Fruit fly (Drosophila melanogaster) whole organism, embryonic: ENCODE measurements around the gene Ccdc58.

Experiments
- BtbVII ChIP-seq: fragments of 200-800 bp; sonication (Bioruptor generic); optimal IDR thresholded peaks from 3 replicates; lab custom pipeline; 2017; ENCODE audit warnings: missing biosample characterization, mild to moderate bottlenecking, missing genetic modification characterization
- CG10543 ChIP-seq: fragments of 200-800 bp; sonication (Bioruptor generic); optimal IDR thresholded peaks from 3 replicates; lab custom pipeline; 2017; ENCODE audit warnings: missing biosample characterization, mild to moderate bottlenecking, missing genetic modification characterization, moderate library complexity
- CG11093 ChIP-seq: fragments of 200-800 bp; sonication (Bioruptor generic); IDR thresholded peaks from 3 replicates; pipeline ENCODE4 v1.3.6; 2022; ENCODE audit warnings: missing biosample characterization, missing genetic modification characterization
- CG11695 ChIP-seq: fragments of 200-800 bp; sonication (Bioruptor generic); IDR thresholded peaks from 3 replicates; pipeline ENCODE4 v1.3.6; 2022; ENCODE audit warnings: missing biosample characterization, missing genetic modification characterization
- CG12236 ChIP-seq: fragments of 200-800 bp; sonication (Bioruptor generic); optimal IDR thresholded peaks from 2 replicates; lab custom pipeline; 2016; ENCODE audit warnings: missing biosample characterization, missing genetic modification characterization
- CG13624 ChIP-seq: fragments of 200-800 bp; sonication (Bioruptor generic); optimal IDR thresholded peaks from 2 replicates; lab custom pipeline; 2016; ENCODE audit warnings: missing biosample characterization, missing genetic modification characterization
- CG14710 ChIP-seq: fragments of 200-800 bp; sonication (Bioruptor generic); optimal IDR thresholded peaks from 3 replicates; lab custom pipeline; 2019; ENCODE audit warnings: missing biosample characterization, mild to moderate bottlenecking, missing genetic modification characterization, moderate library complexity
- CG15479 ChIP-seq: fragments of 200-800 bp; sonication (Bioruptor generic); optimal IDR thresholded peaks from 3 replicates; lab custom pipeline; 2019; ENCODE audit warnings: missing biosample characterization, mild to moderate bottlenecking, missing genetic modification characterization, moderate library complexity
- CG15601 ChIP-seq: fragments of 200-800 bp; sonication (Bioruptor generic); optimal IDR thresholded peaks from 3 replicates; lab custom pipeline; 2019; ENCODE audit warnings: missing biosample characterization, mild to moderate bottlenecking, missing genetic modification characterization, moderate library complexity
- CG16863 ChIP-seq: fragments of 200-800 bp; sonication (Bioruptor generic); optimal IDR thresholded peaks from 3 replicates; lab custom pipeline; 2016; ENCODE audit warnings: missing biosample characterization, missing genetic modification characterization
- CG17912 ChIP-seq: fragments of 200-800 bp; sonication (Bioruptor generic); optimal IDR thresholded peaks from 2 replicates; lab custom pipeline; 2018; ENCODE audit warnings: missing biosample characterization, mild to moderate bottlenecking, missing genetic modification characterization
- CG32772 ChIP-seq: fragments of 200-800 bp; sonication (Bioruptor generic); IDR thresholded peaks from 2 replicates; pipeline ENCODE4 v1.3.6; 2022; ENCODE audit warnings: missing biosample characterization, missing genetic modification characterization
- CG3847 ChIP-seq: fragments of 200-800 bp; sonication (Bioruptor generic); IDR thresholded peaks from 2 replicates; pipeline ENCODE4 v1.3.6; 2022; ENCODE audit warnings: missing biosample characterization, missing genetic modification characterization
- CG4282 ChIP-seq: fragments of 200-800 bp; sonication (Bioruptor generic); optimal IDR thresholded peaks from 2 replicates; lab custom pipeline; 2016; ENCODE audit warnings: missing biosample characterization, missing genetic modification characterization
- CG7372 ChIP-seq: fragments of 200-800 bp; sonication (Bioruptor generic); IDR thresholded peaks from 2 replicates; pipeline ENCODE4 v1.3.6; 2022; ENCODE audit warnings: missing biosample characterization, missing genetic modification characterization
- CG7786 ChIP-seq: fragments of 200-800 bp; sonication (Bioruptor generic); optimal IDR thresholded peaks from 2 replicates; lab custom pipeline; 2016; ENCODE audit warnings: missing biosample characterization, missing genetic modification characterization
- CG8765 ChIP-seq: fragments of 200-800 bp; sonication (Bioruptor generic); IDR thresholded peaks from 2 replicates; pipeline ENCODE4 v1.3.6; 2022; ENCODE audit warnings: missing biosample characterization, missing genetic modification characterization
- CTCF ChIP-seq: fragments of 200-800 bp; sonication (Bioruptor generic); optimal IDR thresholded peaks from 2 replicates; lab custom pipeline; 2017; ENCODE audit warnings: missing biosample characterization, mild to moderate bottlenecking, missing genetic modification characterization, moderate library complexity
- D ChIP-seq, 2 experiments: fragments of 200-800 bp in 1 of 2; fragments of >200 bp in 1 of 2; sonication (Bioruptor generic) in 1 of 2; optimal IDR thresholded peaks; 2 replicates in 1 of 2; 3 replicates in 1 of 2; lab custom pipeline; 2017; ENCODE audit warnings: mild to moderate bottlenecking in 1 of 2, missing biosample characterization in 1 of 2, missing genetic modification characterization in 1 of 2, missing genetic modification reagents in 1 of 2
- Doc3 ChIP-seq: fragments of 200-800 bp; sonication (Bioruptor generic); IDR thresholded peaks from 3 replicates; pipeline ENCODE4 v1.3.6; 2022; ENCODE audit warnings: missing biosample characterization, missing genetic modification characterization; ENCODE audit not compliant: partially characterized antibody
- NC2α ChIP-seq: fragments of 200-800 bp; sonication (Bioruptor generic); optimal IDR thresholded peaks from 2 replicates; lab custom pipeline; 2016; ENCODE audit warnings: missing biosample characterization, missing genetic modification characterization
- Nf-YA ChIP-seq: fragments of 200-800 bp; sonication (Bioruptor generic); IDR thresholded peaks from 2 replicates; pipeline ENCODE4 v1.3.6; 2022; ENCODE audit warnings: missing biosample characterization, missing genetic modification characterization
- Rfx ChIP-seq: fragments of 200-800 bp; sonication (Bioruptor generic); IDR thresholded peaks from 2 replicates; pipeline ENCODE4 v1.3.6; 2022; ENCODE audit warnings: missing biosample characterization, missing genetic modification characterization
- Scr ChIP-seq: fragments of 200-800 bp; sonication (Bioruptor generic); IDR thresholded peaks from 2 replicates; pipeline ENCODE4 v1.3.6; 2022; ENCODE audit warnings: missing biosample characterization, missing genetic modification characterization; ENCODE audit not compliant: partially characterized antibody
- Usf ChIP-seq: fragments of 200-800 bp; sonication (Bioruptor generic); optimal IDR thresholded peaks from 2 replicates; lab custom pipeline; 2017; ENCODE audit warnings: missing genotype, missing biosample characterization, missing genetic modification characterization
- Xrp1 ChIP-seq: fragments of 200-800 bp; sonication (Bioruptor generic); IDR thresholded peaks from 2 replicates; pipeline ENCODE4 v1.3.6; 2022; ENCODE audit warnings: missing biosample characterization, missing genetic modification characterization
- ac ChIP-seq: fragments of 200-800 bp; sonication (Bioruptor generic); optimal IDR thresholded peaks from 3 replicates; lab custom pipeline; 2017; ENCODE audit warnings: missing biosample characterization, mild to moderate bottlenecking, missing genetic modification characterization
- ato ChIP-seq: fragments of 200-800 bp; sonication (Bioruptor generic); IDR thresholded peaks from 2 replicates; pipeline ENCODE4 v1.3.6; 2022; ENCODE audit warnings: missing biosample characterization, missing genetic modification characterization; ENCODE audit not compliant: partially characterized antibody
- bab2 ChIP-seq: fragments of 200-800 bp; sonication (Bioruptor generic); optimal IDR thresholded peaks from 2 replicates; lab custom pipeline; 2016; ENCODE audit warnings: missing biosample characterization, missing genetic modification characterization
- ci ChIP-seq: fragments of 200-800 bp; sonication (Bioruptor generic); IDR thresholded peaks from 3 replicates; pipeline ENCODE4 v1.3.6; 2022; ENCODE audit warnings: missing biosample characterization, missing genetic modification characterization
- fd3F ChIP-seq: fragments of 200-800 bp; sonication (Bioruptor generic); optimal IDR thresholded peaks from 2 replicates; lab custom pipeline; 2018; ENCODE audit warnings: missing biosample characterization, mild to moderate bottlenecking, missing genetic modification characterization, moderate library complexity
- hb ChIP-seq: fragments of 200-800 bp; sonication (Bioruptor generic); IDR thresholded peaks from 3 replicates; pipeline ENCODE4 v1.3.6; 2022; ENCODE audit warnings: missing biosample characterization, missing genetic modification characterization; ENCODE audit not compliant: partially characterized antibody
- jigr1 ChIP-seq: fragments of 200-800 bp; sonication (Bioruptor generic); IDR thresholded peaks from 3 replicates; pipeline ENCODE4 v1.3.6; 2022; ENCODE audit warnings: missing biosample characterization, missing genetic modification characterization
- knrl ChIP-seq: fragments of 200-800 bp; sonication (Bioruptor generic); IDR thresholded peaks from 3 replicates; pipeline ENCODE4 v1.3.6; 2022; ENCODE audit warnings: missing biosample characterization, missing genetic modification characterization; ENCODE audit not compliant: partially characterized antibody
- lov ChIP-seq, 2 experiments: fragments of 200-800 bp in 1 of 2; fragments of >200 bp in 1 of 2; sonication (Bioruptor generic) in 1 of 2; IDR thresholded peaks in 1 of 2; optimal IDR thresholded peaks in 1 of 2; 2 replicates in 1 of 2; 3 replicates in 1 of 2; pipeline versions ENCODE4 v1.3.6 to Lab custom; 2017 to 2022; ENCODE audit warnings: missing biosample characterization in 1 of 2, missing genetic modification characterization in 1 of 2
- mirr ChIP-seq: fragments of 200-800 bp; sonication (Bioruptor generic); optimal IDR thresholded peaks from 3 replicates; lab custom pipeline; 2018; ENCODE audit warnings: missing biosample characterization, mild to moderate bottlenecking, missing genetic modification characterization
- peb ChIP-seq: fragments of 200-800 bp; sonication (Bioruptor generic); IDR thresholded peaks from 2 replicates; pipeline ENCODE4 v1.3.6; 2022; ENCODE audit warnings: missing biosample characterization, missing genetic modification characterization
- pnt ChIP-seq: fragments of 200-800 bp; sonication (Bioruptor generic); optimal IDR thresholded peaks from 3 replicates; lab custom pipeline; 2016; ENCODE audit warnings: missing biosample characterization, missing genetic modification characterization
- ranshi ChIP-seq: fragments of 200-800 bp; sonication (Bioruptor generic); IDR thresholded peaks from 2 replicates; pipeline ENCODE4 v1.3.6; 2022; ENCODE audit warnings: missing biosample characterization, missing genetic modification characterization
- repo ChIP-seq: fragments of 200-800 bp; sonication (Bioruptor generic); optimal IDR thresholded peaks from 2 replicates; lab custom pipeline; 2016; ENCODE audit warnings: missing biosample characterization, missing genetic modification characterization
- salm ChIP-seq: fragments of 200-800 bp; sonication (Bioruptor generic); optimal IDR thresholded peaks from 2 replicates; lab custom pipeline; 2018; ENCODE audit warnings: missing biosample characterization, mild to moderate bottlenecking, missing genetic modification characterization
- slou ChIP-seq: fragments of 200-800 bp; sonication (Bioruptor generic); optimal IDR thresholded peaks from 3 replicates; lab custom pipeline; 2016; ENCODE audit warnings: missing biosample characterization, missing genetic modification characterization
- slp2 ChIP-seq: fragments of 200-800 bp; sonication (Bioruptor generic); optimal IDR thresholded peaks from 2 replicates; lab custom pipeline; 2016; ENCODE audit warnings: missing biosample characterization, missing genetic modification characterization
- toy ChIP-seq: fragments of 200-800 bp; sonication (Bioruptor generic); IDR thresholded peaks from 2 replicates; pipeline ENCODE4 v1.3.6; 2022; ENCODE audit warnings: missing biosample characterization, missing genetic modification characterization
- trem ChIP-seq: fragments of 200-800 bp; optimal IDR thresholded peaks from 3 replicates; lab custom pipeline; 2019; ENCODE audit warnings: missing biosample characterization, mild to moderate bottlenecking, missing genetic modification characterization, moderate library complexity
- vfl ChIP-seq: fragments of 200-800 bp; sonication (Bioruptor generic); optimal IDR thresholded peaks from 2 replicates; lab custom pipeline; 2016; ENCODE audit warnings: missing biosample characterization, missing genetic modification characterization
- wek ChIP-seq: fragments of 200-800 bp; sonication (Bioruptor generic); optimal IDR thresholded peaks from 3 replicates; lab custom pipeline; 2018; ENCODE audit warnings: missing biosample characterization, mild to moderate bottlenecking, missing genetic modification characterization, moderate library complexity
- wor ChIP-seq: fragments of 200-800 bp; sonication (Bioruptor generic); IDR thresholded peaks from 2 replicates; pipeline ENCODE4 v1.3.6; 2022; ENCODE audit warnings: missing biosample characterization, missing genetic modification characterization
- zen ChIP-seq: fragments of 200-800 bp; sonication (Bioruptor generic); optimal IDR thresholded peaks from 3 replicates; lab custom pipeline; 2018; ENCODE audit warnings: missing biosample characterization, mild to moderate bottlenecking, missing genetic modification characterization, moderate library complexity

Gene Ccdc58

DNA sequence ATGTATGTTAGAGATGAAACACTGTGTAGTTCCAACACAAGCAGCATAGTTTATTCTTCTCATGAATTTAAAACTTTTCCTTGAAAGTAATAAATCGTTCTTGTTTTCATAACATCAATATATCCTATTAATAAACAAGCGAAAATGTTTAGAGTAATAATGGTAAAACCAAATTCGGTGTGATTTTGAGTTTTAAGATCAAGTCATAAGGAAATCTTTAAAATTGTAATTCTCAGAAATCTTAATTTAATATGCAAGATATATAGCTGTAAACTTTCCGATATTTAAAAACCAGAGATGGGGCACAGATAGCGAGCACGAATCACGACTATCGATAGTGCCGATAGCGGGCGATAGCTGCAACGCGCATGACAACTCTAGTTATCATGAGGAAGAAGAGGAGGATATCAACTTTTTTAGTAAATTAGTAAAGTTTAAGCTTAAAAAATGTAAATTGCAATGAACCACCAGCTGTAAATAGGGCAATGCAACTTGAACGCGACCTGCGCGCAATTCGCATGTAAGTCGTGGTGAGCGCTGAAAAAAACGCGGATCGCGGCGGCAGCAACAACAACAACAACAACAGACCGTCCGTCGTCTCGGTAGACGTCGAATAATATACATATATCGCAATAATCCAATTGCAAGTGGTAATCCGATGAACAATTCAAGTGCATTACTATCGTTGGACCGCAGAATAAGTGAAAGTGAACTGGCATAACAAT is 13.0 kb downstream of the Ccdc58 start, which contains the start of the genes Fibp and Deaf1 (continued):
- TF ChIP-seq CG3847 (GFP tag; lab: Robert Waterston, UW), result peak; percentile 85
- TF ChIP-seq CTCF (GFP tag; lab: Kevin White, UChicago), result no peak
- TF ChIP-seq CG12236 (GFP tag; lab: Kevin White, UChicago), result peak; percentile 43
- TF ChIP-seq CG7372, result peak; percentile 59
- peak; percentile 99 for TF ChIP-seq hb (GFP tag; lab: Robert Waterston, UW)
- peak; percentile 73 for TF ChIP-seq CG10543 (GFP tag; lab: Kevin White, UChicago)
- TF ChIP-seq Doc3 (GFP tag; lab: Robert Waterston, UW), result peak; percentile 96
- TF ChIP-seq fd3F (GFP tag; lab: Kevin White, UChicago), result peak; percentile 65
- peak; percentile 64 for TF ChIP-seq CG16863 (GFP tag; lab: Kevin White, UChicago)
- peak; percentile 79 for TF ChIP-seq vfl
- peak; percentile 67 for TF ChIP-seq trem (tag; lab: Kevin White, UChicago)
- peak; percentile 99 for TF ChIP-seq knrl (GFP tag; lab: Robert Waterston, UW)
- TF ChIP-seq jigr1 (GFP tag; lab: Robert Waterston, UW), result 0 out of 3 replicates have a peak, but pooled peaks have one; percentile 47
- TF ChIP-seq CG8765 (GFP tag; lab: Robert Waterston, UW), result peak; percentile 49; the same call in 1 of the 2 replicates
- TF ChIP-seq Scr, result peak; percentile 97
- TF ChIP-seq CG11695 (GFP tag; lab: Robert Waterston, UW), result no peak
- peak; percentile 80 for TF ChIP-seq pnt
- TF ChIP-seq Rfx (GFP tag; lab: Robert Waterston, UW), result peak; percentile 82
- peak; percentile 78 for TF ChIP-seq CG7786
- TF ChIP-seq Xrp1, result peak; percentile 61; the same call in 1 of the 2 replicates
- TF ChIP-seq CG17912 (GFP tag; lab: Kevin White, UChicago), result no peak
- TF ChIP-seq bab2 (GFP tag; lab: Kevin White, UChicago), result peak; percentile 80
- peak; percentile 34 for TF ChIP-seq BtbVII (GFP tag; lab: Kevin White, UChicago)
- TF ChIP-seq Nf-YA (GFP tag; lab: Robert Waterston, UW), result peak; percentile 18; the same call in 1 of the 2 replicates
- TF ChIP-seq ato (GFP tag; lab: Robert Waterston, UW), result peak; percentile 95
- peak; percentile 41 for TF ChIP-seq Usf (GFP tag; lab: Kevin White, UChicago)
- TF ChIP-seq ac (GFP tag; lab: Kevin White, UChicago), result no peak
- TF ChIP-seq wor (GFP tag; lab: Robert Waterston, UW), result no peak
- peak; percentile 39 for TF ChIP-seq CG4282 (GFP tag; lab: Kevin White, UChicago)
- peak; percentile 39; the same call in 1 of the 2 replicates for TF ChIP-seq ranshi (GFP tag; lab: Robert Waterston, UW)
- TF ChIP-seq D (optimal IDR thresholded peaks at IDR 0.05; lab: Kevin White, UChicago), result no peak
- TF ChIP-seq D (GFP tag; optimal IDR thresholded peaks at IDR 0.05; lab: Kevin White, UChicago), result peak; percentile 50
- TF ChIP-seq CG15601 (tag; lab: Kevin White, UChicago), result peak; percentile 65
- TF ChIP-seq salm (tag; lab: Kevin White, UChicago), result no peak
- TF ChIP-seq wek (GFP tag; lab: Kevin White, UChicago), result no peak
- peak; percentile 75 for TF ChIP-seq zen
- peak; percentile 43; the same call in 1 of the 2 replicates for TF ChIP-seq CG32772 (GFP tag; lab: Robert Waterston, UW)
- peak; percentile 34; the same call in 1 of the 3 replicates for TF ChIP-seq ci (GFP tag; lab: Robert Waterston, UW)
- TF ChIP-seq CG15479 (GFP tag; lab: Kevin White, UChicago), result no peak
- peak; percentile 53 for TF ChIP-seq slou (GFP tag; lab: Kevin White, UChicago)
- peak; percentile 54 for TF ChIP-seq mirr (GFP tag; lab: Kevin White, UChicago)
- TF ChIP-seq peb (GFP tag; lab: Robert Waterston, UW), result no peak
- TF ChIP-seq CG14710, result peak; percentile 87
- peak; percentile 51 for TF ChIP-seq repo (GFP tag; lab: Kevin White, UChicago)
- no peak for TF ChIP-seq toy (GFP tag; lab: Robert Waterston, UW)
- peak; percentile 80 for TF ChIP-seq CG13624 (GFP tag; lab: Kevin White, UChicago)
- peak; percentile 51 for TF ChIP-seq slp2 (GFP tag; lab: Kevin White, UChicago)
- peak; percentile 62; the same call in 2 of the 3 replicates for TF ChIP-seq CG11093 (GFP tag; lab: Robert Waterston, UW)
- TF ChIP-seq lov (optimal IDR thresholded peaks at IDR 0.05; lab: Kevin White, UChicago), result no peak
- TF ChIP-seq lov (GFP tag; IDR thresholded peaks at IDR 0.05; lab: Robert Waterston, UW), result 0 out of 3 replicates have a peak, but pooled peaks have one; percentile 22
- TF ChIP-seq NC2α (GFP tag; lab: Kevin White, UChicago), result peak; percentile 40
